Fruit fly (Drosophila melanogaster) whole organism, prepupa: ENCODE data around the gene CG11342.
A peak's percentile ranks its signal among the peaks of the same experiment; 100 is the strongest.

Experiments used
- CG11762 ChIP-seq: fragments of 200-800 bp; sonication (Bioruptor generic); optimal IDR thresholded peaks from 3 replicates; lab custom pipeline; 2016; ENCODE audit warnings: missing biosample characterization, missing genetic modification characterization; ENCODE audit not compliant: insufficient read depth
- CG16779 ChIP-seq: fragments of 200-800 bp; sonication (Bioruptor generic); optimal IDR thresholded peaks from 3 replicates; lab custom pipeline; 2017; ENCODE audit warnings: missing biosample characterization, mild to moderate bottlenecking, missing genetic modification characterization
- CG3032 ChIP-seq: fragments of 200-800 bp; optimal IDR thresholded peaks from 2 replicates; lab custom pipeline; 2019; ENCODE audit warnings: missing biosample characterization, mild to moderate bottlenecking, missing genetic modification characterization, moderate library complexity
- CG32006 ChIP-seq: fragments of 200-800 bp; sonication (Bioruptor generic); optimal IDR thresholded peaks from 3 replicates; lab custom pipeline; 2017; ENCODE audit warnings: missing biosample characterization, mild to moderate bottlenecking, missing genetic modification characterization
- CG4318 ChIP-seq: fragments of 200-800 bp; sonication (Bioruptor generic); optimal IDR thresholded peaks from 3 replicates; lab custom pipeline; 2017; ENCODE audit warnings: missing biosample characterization, mild to moderate bottlenecking, missing genetic modification characterization
- CG6163 ChIP-seq: fragments of 200-800 bp; sonication (Bioruptor generic); IDR thresholded peaks from 3 replicates; pipeline ENCODE4 v1.3.6; 2022; ENCODE audit warnings: missing biosample characterization, missing genetic modification characterization
- CG6792 ChIP-seq: fragments of 200-800 bp; sonication (Bioruptor generic); optimal IDR thresholded peaks from 3 replicates; lab custom pipeline; 2016; ENCODE audit warnings: missing biosample characterization, missing genetic modification characterization
- CG7368 ChIP-seq: fragments of 200-800 bp; sonication (Bioruptor generic); optimal IDR thresholded peaks from 3 replicates; lab custom pipeline; 2016; ENCODE audit warnings: missing biosample characterization, missing genetic modification characterization
- CG8632 ChIP-seq: fragments of 200-800 bp; sonication (Bioruptor generic); optimal IDR thresholded peaks from 3 replicates; lab custom pipeline; 2016; ENCODE audit warnings: missing biosample characterization, missing genetic modification characterization
- CG9139 ChIP-seq: fragments of 200-800 bp; sonication (Bioruptor generic); optimal IDR thresholded peaks from 3 replicates; lab custom pipeline; 2017; ENCODE audit warnings: missing biosample characterization, mild to moderate bottlenecking, missing genetic modification characterization
- Eip78C ChIP-seq: fragments of 200-800 bp; sonication (Bioruptor generic); peaks from one replicate; lab custom pipeline; 2016; ENCODE audit warnings: missing biosample characterization, missing genetic modification characterization
- Hr39 ChIP-seq: fragments of 200-800 bp; sonication (Bioruptor generic); optimal IDR thresholded peaks from 2 replicates; lab custom pipeline; 2016; ENCODE audit warnings: missing biosample characterization, missing genetic modification characterization
- Hr4 ChIP-seq: fragments of 200-800 bp; sonication (Bioruptor generic); optimal IDR thresholded peaks from 3 replicates; lab custom pipeline; 2016; ENCODE audit warnings: missing biosample characterization, missing genetic modification characterization
- Met ChIP-seq: fragments of 200-800 bp; sonication (Bioruptor generic); optimal IDR thresholded peaks from 3 replicates; lab custom pipeline; 2016; ENCODE audit warnings: missing biosample characterization, missing genetic modification characterization
- OdsH ChIP-seq: fragments of 200-800 bp; sonication (Bioruptor generic); optimal IDR thresholded peaks from 3 replicates; lab custom pipeline; 2016; ENCODE audit warnings: missing biosample characterization, missing genetic modification characterization
- Smox ChIP-seq: fragments of 200-800 bp; sonication (Bioruptor generic); optimal IDR thresholded peaks from 3 replicates; lab custom pipeline; 2016; ENCODE audit warnings: missing biosample characterization, missing genetic modification characterization
- Sox102F ChIP-seq: fragments of 200-800 bp; sonication (Bioruptor generic); optimal IDR thresholded peaks from 2 replicates; lab custom pipeline; 2016; ENCODE audit warnings: missing biosample characterization, mild to moderate bottlenecking, missing genetic modification characterization
- Sox14 ChIP-seq: fragments of 200-800 bp; sonication (Bioruptor generic); optimal IDR thresholded peaks from 3 replicates; lab custom pipeline; 2016; ENCODE audit warnings: missing biosample characterization, missing genetic modification characterization
- Sox15 ChIP-seq: fragments of 200-800 bp; sonication (Bioruptor generic); optimal IDR thresholded peaks from 3 replicates; lab custom pipeline; 2016; ENCODE audit warnings: missing biosample characterization, missing genetic modification characterization
- acj6 ChIP-seq: fragments of 200-800 bp; sonication (Bioruptor generic); optimal IDR thresholded peaks from 3 replicates; lab custom pipeline; 2016; ENCODE audit warnings: missing biosample characterization, missing genetic modification characterization
- cyc ChIP-seq: fragments of 200-800 bp; sonication (Bioruptor generic); optimal IDR thresholded peaks from 3 replicates; lab custom pipeline; 2016; ENCODE audit warnings: missing biosample characterization, missing genetic modification characterization
- eg ChIP-seq: fragments of 200-800 bp; sonication (Bioruptor generic); IDR thresholded peaks from 3 replicates; pipeline ENCODE4 v1.3.6; 2022; ENCODE audit warnings: missing biosample characterization, missing genetic modification characterization
- esn ChIP-seq: fragments of 200-800 bp; sonication (Bioruptor generic); optimal IDR thresholded peaks from 2 replicates; lab custom pipeline; 2016; ENCODE audit warnings: missing biosample characterization, mild to moderate bottlenecking, missing genetic modification characterization, moderate library complexity
- fd59A ChIP-seq: fragments of 200-800 bp; sonication (Bioruptor generic); optimal IDR thresholded peaks from 2 replicates; lab custom pipeline; 2017; ENCODE audit warnings: missing biosample characterization, mild to moderate bottlenecking, missing genetic modification characterization, missing genetic modification reagents
- fd85E ChIP-seq: fragments of 200-800 bp; sonication (Bioruptor generic); optimal IDR thresholded peaks from 3 replicates; lab custom pipeline; 2016; ENCODE audit warnings: missing biosample characterization, missing genetic modification characterization
- lz ChIP-seq: fragments of 200-800 bp; sonication (Bioruptor generic); optimal IDR thresholded peaks from 3 replicates; lab custom pipeline; 2016; ENCODE audit warnings: missing biosample characterization, missing genetic modification characterization
- spab ChIP-seq: fragments of 200-800 bp; sonication (Bioruptor generic); optimal IDR thresholded peaks from 2 replicates; lab custom pipeline; 2017; ENCODE audit warnings: missing biosample characterization, mild to moderate bottlenecking, missing genetic modification characterization, missing genetic modification reagents
- ss ChIP-seq, 2 experiments: fragments of 200-800 bp; sonication (Bioruptor generic); optimal IDR thresholded peaks; 2 replicates in 1 of 2; 3 replicates in 1 of 2; lab custom pipeline; 2017 to 2018; ENCODE audit warnings: mild to moderate bottlenecking in 2 of 2, missing biosample characterization in 2 of 2, missing genetic modification characterization in 2 of 2, moderate library complexity in 1 of 2
- svp ChIP-seq: fragments of 200-800 bp; sonication (Bioruptor generic); peaks from one replicate; lab custom pipeline; 2016; ENCODE audit warnings: missing biosample characterization, missing genetic modification characterization
- topi ChIP-seq: fragments of 200-800 bp; sonication (Bioruptor generic); optimal IDR thresholded peaks from 3 replicates; lab custom pipeline; 2016; ENCODE audit warnings: missing biosample characterization, missing genetic modification characterization
- vri ChIP-seq: fragments of 200-800 bp; sonication (Bioruptor generic); optimal IDR thresholded peaks from 3 replicates; lab custom pipeline; 2016; ENCODE audit warnings: missing biosample characterization, mild to moderate bottlenecking, missing genetic modification characterization

The CG11342 gene

DNA sequence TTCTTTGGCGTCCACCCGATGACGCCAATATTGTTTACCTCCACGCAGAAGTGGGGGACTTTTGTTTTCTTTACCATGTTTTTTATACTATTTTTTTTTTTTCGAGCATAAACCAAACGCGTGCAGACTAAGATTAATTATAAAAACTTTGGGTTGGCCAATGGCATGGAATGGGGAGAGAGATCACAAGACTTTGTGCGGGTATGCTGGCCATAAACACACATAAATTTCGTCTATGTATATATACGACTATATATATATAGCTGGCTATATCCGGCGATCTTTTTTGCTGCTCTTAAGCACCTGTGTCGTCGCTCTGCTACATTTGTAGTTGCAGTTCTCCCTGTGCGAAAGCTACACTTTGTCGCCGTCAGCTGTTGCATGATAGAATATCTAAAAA, 44.7 kb upstream of the CG11342 start:
- TF ChIP-seq CG16779 (tag; lab: Kevin White, UChicago) (no peak), CG7368 (GFP tag; lab: Kevin White, UChicago) (no peak), CG8632 (GFP tag; lab: Kevin White, UChicago) (no peak), CG32006 (GFP tag; lab: Kevin White, UChicago) (no peak), fd85E (GFP tag; lab: Kevin White, UChicago) (no peak), CG3032 (tag; lab: Kevin White, UChicago) (no peak), lz (GFP tag; lab: Kevin White, UChicago) (no peak), Sox102F (no peak), CG6163 (GFP tag; lab: Robert Waterston, UW) (no peak), fd59A (GFP tag; lab: Kevin White, UChicago) (no peak), topi (GFP tag; lab: Kevin White, UChicago) (no peak), ss (GFP tag; optimal IDR thresholded peaks at IDR 0.05; lab: Kevin White, UChicago) (no peak), CG11762 (GFP tag; lab: Kevin White, UChicago) (no peak), eg (no peak), Hr39 (no peak)

DNA sequence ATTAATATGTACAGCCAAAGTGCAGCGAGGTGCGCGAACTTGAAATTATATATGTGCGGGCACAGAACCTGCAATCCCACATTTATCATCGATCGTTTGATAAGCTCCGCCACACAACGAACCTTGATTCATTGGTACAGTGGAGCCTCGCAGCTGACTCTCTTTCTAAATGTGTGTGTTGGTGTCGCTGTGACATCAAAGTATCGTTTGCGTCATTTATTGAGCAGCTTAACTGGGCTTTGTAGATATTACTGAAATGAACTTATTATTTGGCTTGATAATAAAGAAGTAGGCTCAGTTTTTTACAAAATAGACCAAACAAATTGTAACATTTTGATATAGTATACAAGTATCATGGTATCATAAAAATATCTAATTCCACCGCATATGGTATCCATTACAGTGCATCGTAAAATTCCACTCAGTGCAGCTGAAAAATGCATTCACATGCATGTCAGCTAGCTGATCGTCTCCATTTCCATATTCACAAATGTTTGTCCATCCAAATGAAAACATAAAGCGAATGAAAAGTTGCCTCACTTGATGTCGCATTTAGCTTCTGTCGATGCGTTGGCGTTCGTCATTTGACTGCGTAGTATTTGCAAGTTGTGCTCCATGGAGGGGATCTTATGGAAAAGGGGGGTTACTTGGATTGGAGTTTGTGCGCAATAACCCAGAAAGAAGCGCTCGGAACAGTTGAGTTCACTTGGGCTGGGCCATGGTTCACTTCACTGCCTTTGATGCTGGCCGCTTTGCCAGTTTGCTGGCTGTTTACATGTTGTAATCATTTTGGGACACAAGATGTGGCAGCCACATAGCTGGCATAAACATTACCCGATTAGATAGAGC, 44.0 kb upstream of the CG11342 start:
- TF ChIP-seq topi (GFP tag; lab: Kevin White, UChicago) (peak; percentile 23), Met (peak; percentile 24), Sox15 (GFP tag; lab: Kevin White, UChicago) (no peak), acj6 (GFP tag; lab: Kevin White, UChicago) (peak; percentile 19), CG6163 (GFP tag; lab: Robert Waterston, UW) (no peak), Sox102F (peak; percentile 48), Hr4 (GFP tag; lab: Kevin White, UChicago) (peak; percentile 21), CG32006 (GFP tag; lab: Kevin White, UChicago) (peak; percentile 33), cyc (GFP tag; lab: Kevin White, UChicago) (no peak), esn (GFP tag; lab: Kevin White, UChicago) (peak; percentile 30), CG7368 (GFP tag; lab: Kevin White, UChicago) (no peak), OdsH (no peak), vri (GFP tag; lab: Kevin White, UChicago) (peak; percentile 69), CG4318 (GFP tag; lab: Kevin White, UChicago) (no peak), CG6792 (GFP tag; lab: Kevin White, UChicago) (peak; percentile 6), spab (GFP tag; lab: Kevin White, UChicago) (no peak), CG9139 (no peak), Sox14 (GFP tag; lab: Kevin White, UChicago) (no peak), Eip78C (GFP tag; lab: Kevin White, UChicago) (peak; percentile 67), Smox (GFP tag; lab: Kevin White, UChicago) (peak; percentile 19), Hr39 (peak; percentile 24), svp (GFP tag; lab: Kevin White, UChicago) (peak; percentile 73)

DNA sequence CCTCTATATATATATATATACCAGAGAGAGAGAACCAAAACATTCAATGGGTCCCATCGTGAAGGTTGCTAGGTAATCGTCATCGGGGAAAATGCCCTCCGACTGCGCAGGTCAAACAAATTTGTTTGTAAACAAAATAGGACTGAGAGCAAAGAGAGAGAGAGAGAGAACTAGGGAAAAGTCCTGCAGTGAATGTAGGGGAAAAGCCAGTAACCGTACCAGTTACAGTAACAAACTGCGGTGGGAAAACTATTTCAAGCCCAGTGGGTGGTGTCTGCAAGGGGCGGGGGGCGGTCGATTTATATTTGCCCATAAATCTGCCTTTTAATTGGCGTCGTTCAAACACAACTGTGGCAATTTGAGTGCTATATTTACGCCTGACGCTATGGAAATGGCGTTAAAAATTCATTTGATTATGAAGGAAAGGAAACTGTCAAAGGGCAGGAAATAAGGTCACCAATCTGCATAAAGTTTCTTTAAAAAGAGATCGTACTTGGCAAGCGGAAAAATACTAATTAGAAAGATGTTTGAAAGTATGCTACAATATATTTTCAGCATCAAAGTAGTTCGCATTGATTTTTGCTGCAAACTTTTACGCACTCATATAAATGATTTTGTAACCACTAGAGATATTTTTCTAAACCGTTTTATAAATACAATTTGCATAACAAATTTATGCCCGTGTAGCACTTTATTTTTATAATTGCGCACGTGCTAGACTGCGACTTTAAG, 42.8 kb upstream of the CG11342 start:
- peak; percentile 20 for TF ChIP-seq Eip78C (GFP tag; lab: Kevin White, UChicago)
- TF ChIP-seq CG11762 (GFP tag; lab: Kevin White, UChicago), result no peak
- no peak for TF ChIP-seq vri (GFP tag; lab: Kevin White, UChicago)
